Worm (Caenorhabditis elegans): ENCODE results near the gene apd-3.

apd-3 gene

DNA sequence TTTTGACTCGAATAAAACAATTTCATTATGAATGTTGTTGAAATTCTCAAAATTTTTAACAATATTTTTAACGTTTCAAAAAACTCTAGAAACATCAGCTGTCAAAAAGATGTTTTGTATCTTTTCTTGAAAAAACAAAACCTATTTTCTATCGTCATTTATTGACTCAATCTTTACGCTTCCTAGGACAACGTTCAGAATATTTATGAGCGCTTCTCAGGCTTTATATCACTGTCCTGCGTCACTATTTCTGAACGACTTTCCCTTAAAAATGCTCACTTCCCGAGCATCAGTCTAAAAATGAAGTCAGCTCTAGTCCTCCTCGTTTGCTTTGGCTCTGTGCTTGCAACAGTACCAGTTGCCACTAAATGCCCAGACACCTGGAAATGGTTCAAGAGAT, 31.9 kb upstream of the apd-3 start, which contains the start of gene clec-133:
Gene clec-133, plus strand, starts transcription at position 301 of the 400 bp plus-strand sequence.
- TF ChIP-seq pha-4 (tag; optimal IDR thresholded peaks at IDR 0.05) (no peak), elt-1 (tag; optimal IDR thresholded peaks at IDR 0.05) (no peak), eor-1 (tag; optimal IDR thresholded peaks at IDR 0.05) (no peak), nhr-12 (tag; optimal IDR thresholded peaks at IDR 0.05) (no peak), nhr-67 (tag; optimal IDR thresholded peaks at IDR 0.05) (no peak), skn-1 (tag; optimal IDR thresholded peaks at IDR 0.05) (no peak), ztf-11 (tag; optimal IDR thresholded peaks at IDR 0.05) (no peak), daf-12 (tag; optimal IDR thresholded peaks at IDR 0.05) (no peak), jun-1 (tag; optimal IDR thresholded peaks at IDR 0.05) (no peak), R02D3.7 (tag; optimal IDR thresholded peaks at IDR 0.05) (no peak), mml-1 (tag; optimal IDR thresholded peaks at IDR 0.05) (no peak), pqm-1 (tag; optimal IDR thresholded peaks at IDR 0.05) (no peak), mdl-1 (tag; optimal IDR thresholded peaks at IDR 0.05) (no peak), nhr-23 (tag; optimal IDR thresholded peaks at IDR 0.05) (no peak), fkh-2 (tag; optimal IDR thresholded peaks at IDR 0.05) (no peak), elt-3 (tag; optimal IDR thresholded peaks at IDR 0.05) (no peak)

DNA sequence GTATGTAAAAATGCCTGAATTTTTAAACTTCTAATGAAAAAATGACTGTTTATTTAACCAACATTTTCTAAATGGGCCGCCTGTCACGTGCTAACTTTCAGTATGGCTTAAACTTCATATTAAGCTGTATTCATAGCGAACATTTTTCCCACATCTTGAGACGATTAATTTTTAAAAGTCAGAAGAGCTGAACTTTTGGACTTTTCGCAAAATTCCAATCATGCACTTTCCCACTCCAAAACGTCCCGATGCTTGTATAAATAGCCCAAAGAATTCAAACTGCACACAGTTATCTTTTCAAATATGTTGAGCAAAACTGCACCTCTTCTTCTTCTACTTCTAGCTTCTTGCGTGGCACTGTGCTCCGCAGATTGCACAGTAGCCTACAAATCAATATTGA, 30.5 kb upstream of the apd-3 start, which contains the start of gene clec-132:
Gene clec-132, plus strand, starts transcription at position 301 of the 400 bp plus-strand sequence.
- no peak for TF ChIP-seq elt-3 (tag; optimal IDR thresholded peaks at IDR 0.05)

DNA sequence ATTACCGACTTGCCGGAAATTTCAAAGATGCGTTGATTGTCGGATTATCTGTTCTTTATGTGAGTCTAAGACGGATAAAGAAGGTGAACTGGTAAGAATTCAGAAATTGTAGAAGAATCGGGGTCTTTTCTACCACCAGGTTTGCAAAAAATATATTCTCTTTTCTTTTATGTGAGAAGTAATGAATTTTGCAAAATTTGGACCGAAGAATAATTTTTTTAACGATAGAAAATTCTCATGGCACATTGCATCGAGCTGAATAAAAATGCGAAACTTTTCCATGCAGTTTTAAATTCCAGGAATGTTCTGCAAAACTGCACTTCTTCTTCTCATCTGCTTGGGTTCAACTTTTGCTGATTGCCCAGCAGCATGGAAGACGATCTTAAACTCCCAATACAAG, 27.0 kb upstream of the apd-3 start, which contains the start of gene clec-130:
Gene clec-130, plus strand, starts transcription at position 301 of the 400 bp plus-strand sequence.
- TF ChIP-seq elt-2 (tag; optimal IDR thresholded peaks at IDR 0.05) (no peak), tbx-2 (tag; optimal IDR thresholded peaks at IDR 0.05) (no peak), fkh-10 (GFP tag; optimal IDR thresholded peaks at IDR 0.05) (no peak), egl-27 (tag; optimal IDR thresholded peaks at IDR 0.05) (no peak), ceh-16 (tag; optimal IDR thresholded peaks at IDR 0.05) (no peak), skn-1 (tag; optimal IDR thresholded peaks at IDR 0.05) (no peak), ama-1 (optimal IDR thresholded peaks at IDR 0.05) (no peak), mml-1 (tag; optimal IDR thresholded peaks at IDR 0.05) (no peak), zag-1 (tag; optimal IDR thresholded peaks at IDR 0.05) (no peak), nhr-237 (tag; optimal IDR thresholded peaks at IDR 0.05) (no peak), lin-39 (tag; optimal IDR thresholded peaks at IDR 0.05) (no peak), elt-1 (tag; optimal IDR thresholded peaks at IDR 0.05) (no peak), ztf-11 (tag; optimal IDR thresholded peaks at IDR 0.05) (no peak), unc-39 (tag; optimal IDR thresholded peaks at IDR 0.05) (no peak), sea-2 (GFP tag; optimal IDR thresholded peaks at IDR 0.05) (no peak), nhr-76 (tag; optimal IDR thresholded peaks at IDR 0.05) (no peak), hmg-11 (tag; optimal IDR thresholded peaks at IDR 0.05) (no peak), ceh-82 (tag; optimal IDR thresholded peaks at IDR 0.05) (no peak)

DNA sequence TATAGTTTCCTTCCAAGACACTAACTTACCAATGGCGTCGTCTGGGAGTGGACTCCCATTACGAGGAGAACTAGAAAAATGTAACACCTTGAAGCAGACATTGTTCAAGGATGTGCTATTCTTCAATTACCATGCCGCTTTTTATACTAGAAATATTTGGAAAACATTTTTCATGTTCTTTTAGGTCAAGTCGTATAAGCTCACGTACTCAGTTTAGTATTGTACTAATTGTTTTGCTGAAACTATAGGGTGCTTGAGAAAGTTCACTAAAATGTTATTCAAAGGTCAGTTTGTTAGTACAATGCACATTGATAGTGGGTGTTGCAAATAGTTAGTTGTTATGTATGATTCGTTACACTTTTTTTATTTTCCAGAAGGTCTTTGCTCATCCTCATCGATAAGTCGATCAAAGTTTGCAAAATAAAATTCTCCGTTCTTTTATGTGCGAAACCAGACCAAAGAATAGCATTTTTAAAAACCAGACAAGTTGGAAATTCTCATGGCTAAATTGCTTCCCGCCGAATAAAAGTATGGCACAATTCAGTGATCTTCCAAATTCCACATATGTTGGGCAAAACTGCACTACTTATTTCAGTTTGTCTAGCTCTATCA, 24.8 kb upstream of the apd-3 start, which contains the start of the genes clec-128 and clec-129:
Gene clec-128, minus strand, starts transcription at position 101 of the 612 bp plus-strand sequence.
Gene clec-129, plus strand, starts transcription at position 562 of the 612 bp plus-strand sequence.
- TF ChIP-seq lin-39 (tag; optimal IDR thresholded peaks at IDR 0.05) (no peak), elt-1 (tag; optimal IDR thresholded peaks at IDR 0.05) (no peak), R02D3.7 (tag; optimal IDR thresholded peaks at IDR 0.05) (no peak), nhr-76 (tag; optimal IDR thresholded peaks at IDR 0.05) (no peak), nhr-25 (tag; optimal IDR thresholded peaks at IDR 0.05) (no peak), nhr-77 (tag; optimal IDR thresholded peaks at IDR 0.05) (no peak), nhr-43 (tag; optimal IDR thresholded peaks at IDR 0.05; ENCODE audit: poor library complexity, severe bottlenecking) (no peak), pqm-1 (tag; optimal IDR thresholded peaks at IDR 0.05) (no peak), fos-1 (tag; optimal IDR thresholded peaks at IDR 0.05) (no peak), elt-2 (tag; optimal IDR thresholded peaks at IDR 0.05) (no peak), daf-12 (tag; optimal IDR thresholded peaks at IDR 0.05) (no peak), unc-39 (tag; optimal IDR thresholded peaks at IDR 0.05) (no peak), egl-5 (tag; optimal IDR thresholded peaks at IDR 0.05) (no peak), ZK546.5 (tag; optimal IDR thresholded peaks at IDR 0.05) (no peak), nhr-67 (tag; optimal IDR thresholded peaks at IDR 0.05) (no peak), nhr-28 (tag; optimal IDR thresholded peaks at IDR 0.05) (no peak), nfya-1 (tag; optimal IDR thresholded peaks at IDR 0.05; ENCODE audit: insufficient read depth) (no peak), jun-1 (tag; optimal IDR thresholded peaks at IDR 0.05) (no peak)
